Fruit fly (Drosophila melanogaster): ENCODE results near the gene Mst27D.

The Mst27D gene

dm6 chr2L:7023614-7024259 is 36.9 kb downstream of the Mst27D start, which contains the start of gene Gart (continued):
- no peak for TF ChIP-seq unc-4 (GFP tag; IDR thresholded peaks at IDR 0.05; ENCODE audit: partially characterized antibody)
- TF ChIP-seq Optix (GFP tag; IDR thresholded peaks at IDR 0.05) = peak; percentile 61; the same call in 1 of the 3 replicates
- peak; percentile 58 for TF ChIP-seq CG5245 (GFP tag; optimal IDR thresholded peaks at IDR 0.05)
- TF ChIP-seq Ada2b (GFP tag; IDR thresholded peaks at IDR 0.05) = peak; percentile 61
- TF ChIP-seq CG3163 (GFP tag; optimal IDR thresholded peaks at IDR 0.05) = peak; percentile 51
- no peak for TF ChIP-seq CG7987 (GFP tag; optimal IDR thresholded peaks at IDR 0.05)
- TF ChIP-seq CG6765 (GFP tag; optimal IDR thresholded peaks at IDR 0.05) = peak; percentile 19
- peak; percentile 34; the same call in 1 of the 2 replicates for TF ChIP-seq sisA (GFP tag; IDR thresholded peaks at IDR 0.05)
- TF ChIP-seq Mad (GFP tag; optimal IDR thresholded peaks at IDR 0.05) = peak; percentile 34
- TF ChIP-seq btn (GFP tag; optimal IDR thresholded peaks at IDR 0.05) = peak; percentile 61
- TF ChIP-seq CG12659 (GFP tag; optimal IDR thresholded peaks at IDR 0.05) = peak; percentile 76
- TF ChIP-seq zfh1 (GFP tag; IDR thresholded peaks at IDR 0.05) = peak; percentile 68; the same call in 2 of the 3 replicates
- peak; percentile 68 for TF ChIP-seq CoRest (tag; optimal IDR thresholded peaks at IDR 0.05)
- TF ChIP-seq phol (tag; optimal IDR thresholded peaks at IDR 0.05) = peak; percentile 1
- TF ChIP-seq sqz (GFP tag; optimal IDR thresholded peaks at IDR 0.05) = no peak
- peak; percentile 9 for TF ChIP-seq MESR4 (GFP tag; optimal IDR thresholded peaks at IDR 0.05)
- TF ChIP-seq Poxn (GFP tag; IDR thresholded peaks at IDR 0.05) = no peak
- TF ChIP-seq pb (GFP tag; optimal IDR thresholded peaks at IDR 0.05) = peak; percentile 28
- peak; percentile 47 for TF ChIP-seq grn (GFP tag; optimal IDR thresholded peaks at IDR 0.05)
- no peak for TF ChIP-seq CG32772 (GFP tag; IDR thresholded peaks at IDR 0.05)
- TF ChIP-seq tgo (GFP tag; IDR thresholded peaks at IDR 0.05) = peak; percentile 70
- TF ChIP-seq CG18476 (GFP tag; optimal IDR thresholded peaks at IDR 0.05) = peak; percentile 64
- peak; percentile 50 for TF ChIP-seq CG10462 (GFP tag; optimal IDR thresholded peaks at IDR 0.05)
- TF ChIP-seq CG8089 (GFP tag; optimal IDR thresholded peaks at IDR 0.05) = peak; percentile 59
- peak; percentile 59 for TF ChIP-seq odd (GFP tag; optimal IDR thresholded peaks at IDR 0.05)
- TF ChIP-seq sim (GFP tag; IDR thresholded peaks at IDR 0.05) = peak; percentile 60; the same call in 1 of the 2 replicates
- TF ChIP-seq seq (GFP tag; IDR thresholded peaks at IDR 0.05) = peak; percentile 53; the same call in 1 of the 2 replicates
- peak; percentile 24 for TF ChIP-seq dmrt11E (tag; optimal IDR thresholded peaks at IDR 0.05)
- peak; percentile 53 for TF ChIP-seq Myb (GFP tag; optimal IDR thresholded peaks at IDR 0.05)
- TF ChIP-seq corto (GFP tag; optimal IDR thresholded peaks at IDR 0.05) = peak; percentile 70
- peak; percentile 69 for TF ChIP-seq Xbp1 (GFP tag; optimal IDR thresholded peaks at IDR 0.05)
- TF ChIP-seq CG12236 (GFP tag; optimal IDR thresholded peaks at IDR 0.05) = peak; percentile 46
- peak; percentile 41 for TF ChIP-seq cato (GFP tag; optimal IDR thresholded peaks at IDR 0.05; ENCODE audit: borderline replicate concordance)
- TF ChIP-seq oc (tag; optimal IDR thresholded peaks at IDR 0.05) = peak; percentile 36
- peak; percentile 52; the same call in 1 of the 3 replicates for TF ChIP-seq CG14050 (GFP tag; IDR thresholded peaks at IDR 0.05)
- TF ChIP-seq mam (GFP tag; optimal IDR thresholded peaks at IDR 0.05) = peak; percentile 72
- TF ChIP-seq CG4820 (GFP tag; optimal IDR thresholded peaks at IDR 0.05) = peak; percentile 59
- peak; percentile 57 for TF ChIP-seq Chrac-16 (GFP tag; optimal IDR thresholded peaks at IDR 0.05)
- TF ChIP-seq Dip3 (GFP tag; optimal IDR thresholded peaks at IDR 0.05) = peak; percentile 36
- no peak for TF ChIP-seq HmgD (GFP tag; optimal IDR thresholded peaks at IDR 0.05)
- peak; percentile 61 for TF ChIP-seq fu2 (GFP tag; optimal IDR thresholded peaks at IDR 0.05)
- TF ChIP-seq nmo (GFP tag; optimal IDR thresholded peaks at IDR 0.05) = peak; percentile 50
- peak; percentile 50 for TF ChIP-seq schlank (tag; optimal IDR thresholded peaks at IDR 0.05)
- peak; percentile 57 for TF ChIP-seq az2 (GFP tag; optimal IDR thresholded peaks at IDR 0.05)
- peak; percentile 84 for TF ChIP-seq gem (tag; optimal IDR thresholded peaks at IDR 0.05)
- peak; percentile 75; the same call in 2 of the 3 replicates for TF ChIP-seq dysf (GFP tag; IDR thresholded peaks at IDR 0.05)
- peak; percentile 45 for TF ChIP-seq D19B (GFP tag; optimal IDR thresholded peaks at IDR 0.05)
- TF ChIP-seq ftz-f1 (GFP tag; optimal IDR thresholded peaks at IDR 0.05) = peak; percentile 18
- no peak for TF ChIP-seq CG14667 (GFP tag; IDR thresholded peaks at IDR 0.05)
- no peak for TF ChIP-seq CG7745 (tag; optimal IDR thresholded peaks at IDR 0.05)

Data from whole organism, embryonic.